Worm (Caenorhabditis elegans) whole organism, L2 larva: ENCODE results near the gene C18B10.6.

Source experiments
- R02D3.7 ChIP-seq: fragments of 150-350 bp; optimal IDR thresholded peaks from 2 replicates; lab custom pipeline; 2014; ENCODE audit warnings: missing biosample characterization, missing genetic modification characterization
- Y55F3AM.14 ChIP-seq: fragments of 200-800 bp; sonication (Bioruptor generic); optimal IDR thresholded peaks from 2 replicates; lab custom pipeline; 2018; ENCODE audit warnings: mild to moderate bottlenecking, missing genetic modification characterization, missing compliant biosample characterization
- ZK546.5 ChIP-seq: sonication (generic microtip); optimal IDR thresholded peaks from 2 replicates; lab custom pipeline; 2017; ENCODE audit warnings: missing biosample characterization, missing genetic modification characterization
- alr-1 ChIP-seq: fragments of 150-350 bp; optimal IDR thresholded peaks from 2 replicates; lab custom pipeline; 2014; ENCODE audit warnings: missing biosample characterization, missing genetic modification characterization
- aly-2 ChIP-seq: fragments of 150-350 bp; optimal IDR thresholded peaks from 2 replicates; lab custom pipeline; 2014; ENCODE audit warnings: missing biosample characterization, missing genetic modification characterization
- ama-1 ChIP-seq: fragments of 150-350 bp; optimal IDR thresholded peaks from 2 replicates; lab custom pipeline; 2018; ENCODE audit warnings: inconsistent platforms
- blmp-1 ChIP-seq: sonication (generic microtip); optimal IDR thresholded peaks from 2 replicates; lab custom pipeline; 2017; ENCODE audit warnings: missing genetic modification characterization, mild to moderate bottlenecking, missing compliant biosample characterization, antibody characterized with exemption, moderate library complexity; ENCODE audit not compliant: insufficient read depth
- ceh-82 ChIP-seq: fragments of 150-350 bp; optimal IDR thresholded peaks from 2 replicates; lab custom pipeline; 2014; ENCODE audit warnings: missing biosample characterization, missing genetic modification characterization
- dmd-4 ChIP-seq: sonication (generic microtip); optimal IDR thresholded peaks from 2 replicates; lab custom pipeline; 2017; ENCODE audit warnings: missing biosample characterization, missing genetic modification characterization
- egl-27 ChIP-seq: sonication (generic microtip); optimal IDR thresholded peaks from 3 replicates; lab custom pipeline; 2017; ENCODE audit warnings: missing biosample characterization, missing genetic modification reagents, missing genetic modification characterization
- nhr-237 ChIP-seq: fragments of 150-350 bp; optimal IDR thresholded peaks from 2 replicates; lab custom pipeline; 2014; ENCODE audit warnings: missing biosample characterization, missing genetic modification characterization
- nhr-25 ChIP-seq: fragments of 150-350 bp; sonication (generic microtip); optimal IDR thresholded peaks from 3 replicates; lab custom pipeline; 2014; ENCODE audit warnings: missing biosample characterization, missing genetic modification characterization
- peb-1 ChIP-seq: fragments of 150-350 bp; optimal IDR thresholded peaks from 2 replicates; lab custom pipeline; 2014; ENCODE audit warnings: missing biosample characterization, missing genetic modification characterization
- sem-4 ChIP-seq: fragments of 150-350 bp; optimal IDR thresholded peaks from 2 replicates; lab custom pipeline; 2014; ENCODE audit warnings: missing biosample characterization, missing genetic modification reagents, missing genetic modification characterization
- sma-9 ChIP-seq, 2 experiments: fragments of 150-350 bp in 1 of 2; sonication (generic microtip) in 1 of 2; optimal IDR thresholded peaks; 2 replicates each; lab custom pipeline; 2014 to 2016; ENCODE audit warnings: missing genetic modification characterization in 2 of 2, mild to moderate bottlenecking in 1 of 2, missing biosample characterization in 1 of 2, missing compliant biosample characterization in 1 of 2, missing genetic modification reagents in 1 of 2, moderate library complexity in 1 of 2
- unc-55 ChIP-seq: fragments of 150-350 bp; sonication (generic microtip); optimal IDR thresholded peaks from 3 replicates; lab custom pipeline; 2014; ENCODE audit warnings: missing biosample characterization, missing genetic modification reagents, missing genetic modification characterization
- unc-62 ChIP-seq: fragments of 150-350 bp; optimal IDR thresholded peaks from 2 replicates; lab custom pipeline; 2014; ENCODE audit warnings: missing biosample characterization, missing genetic modification reagents, missing genetic modification characterization
- ztf-11 ChIP-seq: sonication (generic microtip); optimal IDR thresholded peaks from 2 replicates; lab custom pipeline; 2017; ENCODE audit warnings: missing biosample characterization, missing genetic modification characterization

Gene C18B10.6

DNA sequence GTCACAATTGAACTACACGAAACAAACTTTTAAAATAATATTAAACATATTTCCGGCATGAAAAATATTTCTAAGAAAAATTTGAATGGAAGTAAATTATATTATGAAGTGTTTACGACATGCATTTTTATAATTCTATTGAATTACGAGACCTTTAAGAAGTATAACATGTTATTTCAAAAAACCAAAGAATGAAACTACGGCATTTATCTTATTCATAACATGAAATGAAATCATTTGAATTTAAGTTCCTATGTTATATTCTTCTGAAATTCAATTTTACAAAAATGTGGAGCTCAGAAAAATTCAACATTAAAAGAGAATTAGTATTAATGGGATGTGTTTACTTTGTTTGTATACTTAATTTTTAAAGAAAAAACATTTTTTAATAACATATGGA lies 49.8 kb downstream of the C18B10.6 start, which contains the start of gene srw-71:
srw-71 (minus strand) TSS at position 101 of the 400 bp plus-strand sequence.
- TF ChIP-seq dmd-4 (tag; lab: Kevin White, UChicago) (no peak), alr-1 (no peak), aly-2 (tag; lab: Kevin White, UChicago) (no peak), ztf-11 (tag; lab: Kevin White, UChicago) (no peak), peb-1 (tag; lab: Kevin White, UChicago) (no peak), unc-62 (GFP tag; lab: Kevin White, UChicago) (no peak), unc-55 (GFP tag; lab: Kevin White, UChicago) (no peak), blmp-1 (tag; lab: Kevin White, UChicago) (no peak), ama-1 (lab: Kevin White, UChicago) (no peak), Y55F3AM.14 (GFP tag; lab: Kevin White, UChicago) (no peak), sem-4 (tag; lab: Kevin White, UChicago) (no peak), nhr-237 (tag; lab: Kevin White, UChicago) (no peak), ceh-82 (tag; lab: Kevin White, UChicago) (no peak), nhr-25 (tag; lab: Kevin White, UChicago) (no peak), R02D3.7 (tag; lab: Kevin White, UChicago) (no peak), sma-9 (GFP tag; optimal IDR thresholded peaks at IDR 0.05; lab: Kevin White, UChicago) (no peak), sma-9 (tag; optimal IDR thresholded peaks at IDR 0.05; lab: Kevin White, UChicago) (no peak), ZK546.5 (tag; lab: Kevin White, UChicago) (no peak), egl-27 (tag; lab: Kevin White, UChicago) (no peak)
